Worm (Caenorhabditis elegans) whole organism, midembryonic: Measurements from ENCODE around the gene ugt-57.

Experiments
- cog-1 ChIP-seq: sonication (generic microtip); optimal IDR thresholded peaks from 2 replicates; lab custom pipeline; 2016; ENCODE audit warnings: missing genetic modification characterization, missing compliant biosample characterization
- flt-1 ChIP-seq: fragments of 200-800 bp; sonication (Bioruptor generic); IDR thresholded peaks from 2 replicates; pipeline ENCODE4 v1.3.6; 2022; ENCODE audit warnings: missing genetic modification characterization, missing compliant biosample characterization
- ref-1 ChIP-seq: fragments of 200-800 bp; sonication (Bioruptor generic); conservative IDR thresholded peaks from 2 replicates; pipeline ENCODE4 v1.3.6; 2022; ENCODE audit warnings: missing genetic modification reagents, missing genetic modification characterization, missing compliant biosample characterization

DNA sequence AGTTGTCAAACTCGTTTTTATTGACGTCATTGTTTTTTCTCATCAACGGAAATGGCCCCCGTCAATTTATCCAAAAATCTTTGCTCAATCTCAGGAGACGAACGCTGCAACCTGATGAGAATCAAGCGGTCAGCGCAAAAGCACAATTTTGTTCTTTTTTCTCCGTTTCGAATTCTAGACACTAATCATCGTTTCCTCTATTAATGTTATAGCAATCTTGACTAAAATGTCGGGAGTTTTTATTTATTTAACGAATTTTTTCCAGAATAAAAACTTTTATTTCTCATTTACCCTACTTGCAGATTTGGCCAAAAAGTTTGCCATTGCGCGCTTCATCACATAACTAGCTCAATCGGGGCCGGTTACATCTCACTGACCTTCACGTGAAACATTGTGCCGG lies 2.2 kb upstream of the ugt-57 start, which contains the start of gene F01E11.18:
- no peak for TF ChIP-seq flt-1 (GFP tag; lab: Robert Waterston, UW)
- TF ChIP-seq cog-1 (tag; lab: Kevin White, UChicago): no peak
- no peak for TF ChIP-seq ref-1 (GFP tag; lab: Robert Waterston, UW)
